Worm (Caenorhabditis elegans): ENCODE results near the gene npp-22.
A peak's percentile ranks its signal among the peaks of the same experiment; 100 is the strongest.

The npp-22 gene

ce11 chrV:11764373-11764954 is 31.2 kb upstream of the npp-22 start, which contains the start of the genes F55A11.1 and syx-5 (continued):
- TF ChIP-seq dmd-8 (GFP tag; IDR thresholded peaks at IDR 0.05), result no peak
- TF ChIP-seq fkh-10 (GFP tag; optimal IDR thresholded peaks at IDR 0.05), result peak; percentile 76
- TF ChIP-seq nhr-48 (tag; optimal IDR thresholded peaks at IDR 0.05), result peak; percentile 87
- peak; percentile 81 for TF ChIP-seq ctbp-1 (GFP tag; IDR thresholded peaks at IDR 0.05)
- TF ChIP-seq nhr-10 (tag; optimal IDR thresholded peaks at IDR 0.05), result no peak
- TF ChIP-seq nhr-42 (GFP tag; IDR thresholded peaks at IDR 0.05), result peak; percentile 76; the same call in 1 of the 2 replicates
- TF ChIP-seq ceh-44 (GFP tag; IDR thresholded peaks at IDR 0.05), result no peak
- TF ChIP-seq php-3 (GFP tag; IDR thresholded peaks at IDR 0.05), result peak; percentile 64
- TF ChIP-seq unc-62 (GFP tag; optimal IDR thresholded peaks at IDR 0.05 in 1 of 2), result no peak
- TF ChIP-seq unc-62 (tag; optimal IDR thresholded peaks at IDR 0.05), result no peak
- TF ChIP-seq ZK546.5 (tag; optimal IDR thresholded peaks at IDR 0.05), result no peak
- no peak for TF ChIP-seq madf-5 (GFP tag; IDR thresholded peaks at IDR 0.05)
- TF ChIP-seq lin-1 (GFP tag; IDR thresholded peaks at IDR 0.05), result 0 out of 2 replicates have a peak, but pooled peaks have one; percentile 43
- TF ChIP-seq lir-3 (tag; optimal IDR thresholded peaks at IDR 0.05), result no peak
- no peak for TF ChIP-seq daf-8 (GFP tag; IDR thresholded peaks at IDR 0.05)
- TF ChIP-seq zfp-2 (tag; optimal IDR thresholded peaks at IDR 0.05), result peak; percentile 12
- peak; percentile 83 for TF ChIP-seq ztf-7 (tag; optimal IDR thresholded peaks at IDR 0.05)
- peak; percentile 90 for TF ChIP-seq spr-1 (tag; optimal IDR thresholded peaks at IDR 0.05)
- no peak for TF ChIP-seq ztf-11 (tag; optimal IDR thresholded peaks at IDR 0.05)
- 0 out of 2 replicates have a peak, but pooled peaks have one; percentile 45 for TF ChIP-seq ceh-20 (GFP tag; IDR thresholded peaks at IDR 0.05)
- peak; percentile 79 for TF ChIP-seq lin-38 (GFP tag; IDR thresholded peaks at IDR 0.05)
- peak; percentile 99 to 100 for TF ChIP-seq lsy-2 (tag; optimal IDR thresholded peaks at IDR 0.05)
- no peak for TF ChIP-seq egl-27 (tag; optimal IDR thresholded peaks at IDR 0.05)
- TF ChIP-seq ces-1 (GFP tag; optimal IDR thresholded peaks at IDR 0.05), result peak; percentile 16
- no peak for TF ChIP-seq tag-97 (GFP tag; IDR thresholded peaks at IDR 0.05)
- TF ChIP-seq nhr-237 (tag; optimal IDR thresholded peaks at IDR 0.05), result no peak
- TF ChIP-seq nhr-41 (GFP tag; IDR thresholded peaks at IDR 0.05), result no peak
- TF ChIP-seq dve-1 (tag; optimal IDR thresholded peaks at IDR 0.05; ENCODE audit: insufficient read depth), result peak; percentile 85
- TF ChIP-seq aly-2 (tag; optimal IDR thresholded peaks at IDR 0.05), result no peak
- TF ChIP-seq pha-4 (GFP tag; IDR thresholded peaks at IDR 0.05), result peak; percentile 57
- no peak for TF ChIP-seq pha-4 (tag; optimal IDR thresholded peaks at IDR 0.05)
- peak; percentile 90 for TF ChIP-seq nhr-102 (tag; optimal IDR thresholded peaks at IDR 0.05)
- no peak for TF ChIP-seq zag-1 (tag; optimal IDR thresholded peaks at IDR 0.05)
- peak; percentile 87 for TF ChIP-seq T20F7.1 (GFP tag; optimal IDR thresholded peaks at IDR 0.05)
- peak; percentile 69; the same call in 1 of the 2 replicates for TF ChIP-seq saeg-2 (GFP tag; IDR thresholded peaks at IDR 0.05)
- TF ChIP-seq Y48G9A.11 (GFP tag; IDR thresholded peaks at IDR 0.05), result no peak
- TF ChIP-seq ZK337.2 (GFP tag; IDR thresholded peaks at IDR 0.05), result no peak
- TF ChIP-seq mdl-1 (tag; optimal IDR thresholded peaks at IDR 0.05), result peak in 1 of 2 experiments; percentile 84
- TF ChIP-seq aha-1 (tag), result no peak
- TF ChIP-seq unc-39 (tag; optimal IDR thresholded peaks at IDR 0.05), result no peak
- no peak for TF ChIP-seq D1046.2 (GFP tag; IDR thresholded peaks at IDR 0.05)
- TF ChIP-seq tra-1 (GFP tag; IDR thresholded peaks at IDR 0.05), result no peak
- 0 out of 2 replicates have a peak, but pooled peaks have one; percentile 9 for TF ChIP-seq snpc-1.2 (GFP tag; IDR thresholded peaks at IDR 0.05)
- peak; percentile 71; the same call in 1 of the 2 replicates for TF ChIP-seq zfp-3 (GFP tag; conservative IDR thresholded peaks at IDR 0.05)
- no peak for TF ChIP-seq skn-1 (tag; optimal IDR thresholded peaks at IDR 0.05)
- TF ChIP-seq lin-15B (tag; optimal IDR thresholded peaks at IDR 0.05), result no peak
- TF ChIP-seq hif-1 (tag; optimal IDR thresholded peaks at IDR 0.05), result peak; percentile 22 to 63
- TF ChIP-seq unc-130 (GFP tag; optimal IDR thresholded peaks at IDR 0.05), result peak; percentile 18
- peak; percentile 95 for TF ChIP-seq hmg-1.1 (GFP tag; IDR thresholded peaks at IDR 0.05)
- TF ChIP-seq jun-1 (tag; optimal IDR thresholded peaks at IDR 0.05), result peak; percentile 10
- no peak for TF ChIP-seq fos-1 (tag; optimal IDR thresholded peaks at IDR 0.05)

Data from whole organism, L4 larva.